Worm (Caenorhabditis elegans) whole organism, L2 larva: ENCODE data around the gene col-123.
A peak's percentile ranks its signal among the peaks of the same experiment; 100 is the strongest.
"Not testable (repeated sequence)": the region's sequence is repeated elsewhere in the genome, so short reads cannot be mapped to it uniquely, and the experiment has no call there.

ENCODE experiments used
- C34F6.9 ChIP-seq: fragments of 150-350 bp; optimal IDR thresholded peaks from 2 replicates; lab custom pipeline; 2014; ENCODE audit warnings: missing biosample characterization, missing genetic modification characterization
- F13H6.1 ChIP-seq: sonication (generic microtip); optimal IDR thresholded peaks from 2 replicates; lab custom pipeline; 2016; ENCODE audit warnings: missing genetic modification characterization, missing compliant biosample characterization
- R02D3.7 ChIP-seq: fragments of 150-350 bp; optimal IDR thresholded peaks from 2 replicates; lab custom pipeline; 2014; ENCODE audit warnings: missing biosample characterization, missing genetic modification characterization
- Y55F3AM.14 ChIP-seq: fragments of 200-800 bp; sonication (Bioruptor generic); optimal IDR thresholded peaks from 2 replicates; lab custom pipeline; 2018; ENCODE audit warnings: mild to moderate bottlenecking, missing genetic modification characterization, missing compliant biosample characterization
- aly-2 ChIP-seq: fragments of 150-350 bp; optimal IDR thresholded peaks from 2 replicates; lab custom pipeline; 2014; ENCODE audit warnings: missing biosample characterization, missing genetic modification characterization
- ama-1 ChIP-seq: fragments of 150-350 bp; optimal IDR thresholded peaks from 2 replicates; lab custom pipeline; 2018; ENCODE audit warnings: inconsistent platforms
- blmp-1 ChIP-seq: sonication (generic microtip); optimal IDR thresholded peaks from 2 replicates; lab custom pipeline; 2017; ENCODE audit warnings: missing genetic modification characterization, mild to moderate bottlenecking, missing compliant biosample characterization, antibody characterized with exemption, moderate library complexity; ENCODE audit not compliant: insufficient read depth
- ceh-82 ChIP-seq: fragments of 150-350 bp; optimal IDR thresholded peaks from 2 replicates; lab custom pipeline; 2014; ENCODE audit warnings: missing biosample characterization, missing genetic modification characterization
- crh-2 ChIP-seq: sonication (generic microtip); optimal IDR thresholded peaks from 2 replicates; lab custom pipeline; 2017; ENCODE audit warnings: missing biosample characterization, missing genetic modification characterization
- dmd-4 ChIP-seq: sonication (generic microtip); optimal IDR thresholded peaks from 2 replicates; lab custom pipeline; 2017; ENCODE audit warnings: missing biosample characterization, missing genetic modification characterization
- egl-27 ChIP-seq: sonication (generic microtip); optimal IDR thresholded peaks from 3 replicates; lab custom pipeline; 2017; ENCODE audit warnings: missing biosample characterization, missing genetic modification reagents, missing genetic modification characterization
- elt-1 ChIP-seq: fragments of 150-350 bp; optimal IDR thresholded peaks from 2 replicates; lab custom pipeline; 2014; ENCODE audit warnings: missing biosample characterization, missing genetic modification characterization
- elt-3 ChIP-seq: sonication (generic microtip); optimal IDR thresholded peaks from 2 replicates; lab custom pipeline; 2017; ENCODE audit warnings: missing biosample characterization, missing genetic modification characterization
- fos-1 ChIP-seq: fragments of 150-350 bp; optimal IDR thresholded peaks from 2 replicates; lab custom pipeline; 2014; ENCODE audit warnings: missing biosample characterization, missing genetic modification characterization
- lin-11 ChIP-seq: fragments of 150-350 bp; sonication (generic microtip); optimal IDR thresholded peaks from 2 replicates; lab custom pipeline; 2014; ENCODE audit warnings: missing biosample characterization, missing genetic modification characterization, inconsistent platforms, mixed read lengths
- lin-13 ChIP-seq: fragments of 150-350 bp; optimal IDR thresholded peaks from 2 replicates; lab custom pipeline; 2014; ENCODE audit warnings: missing biosample characterization, missing genetic modification reagents, missing genetic modification characterization
- lin-39 ChIP-seq: fragments of 150-350 bp; optimal IDR thresholded peaks from 2 replicates; lab custom pipeline; 2014; ENCODE audit warnings: missing biosample characterization, missing genetic modification reagents, missing genetic modification characterization
- lsy-2 ChIP-seq, 2 experiments: fragments of 150-350 bp in 1 of 2; sonication (generic microtip) in 1 of 2; optimal IDR thresholded peaks; 2 replicates each; lab custom pipeline; 2014 to 2017; ENCODE audit warnings: missing biosample characterization in 2 of 2, missing genetic modification characterization in 2 of 2
- mab-5 ChIP-seq: fragments of 150-350 bp; optimal IDR thresholded peaks from 2 replicates; lab custom pipeline; 2014; ENCODE audit warnings: missing biosample characterization, missing genetic modification characterization
- mbf-1 ChIP-seq: sonication (generic microtip); optimal IDR thresholded peaks from 2 replicates; lab custom pipeline; 2017; ENCODE audit warnings: missing biosample characterization, missing genetic modification characterization
- mdl-1 ChIP-seq, 2 experiments: fragments of 150-350 bp in 1 of 2; sonication (generic microtip) in 1 of 2; optimal IDR thresholded peaks; 2 replicates each; lab custom pipeline; 2017; ENCODE audit warnings: missing biosample characterization in 2 of 2, missing genetic modification characterization in 2 of 2
- nhr-10 ChIP-seq: sonication (generic microtip); optimal IDR thresholded peaks from 2 replicates; lab custom pipeline; 2017; ENCODE audit warnings: missing biosample characterization, missing genetic modification characterization
- nhr-12 ChIP-seq: fragments of 150-350 bp; optimal IDR thresholded peaks from 2 replicates; lab custom pipeline; 2014; ENCODE audit warnings: missing biosample characterization, missing genetic modification characterization
- nhr-129 ChIP-seq: fragments of 150-350 bp; optimal IDR thresholded peaks from 2 replicates; lab custom pipeline; 2014; ENCODE audit warnings: missing biosample characterization, missing genetic modification characterization
- nhr-23 ChIP-seq: fragments of 150-350 bp; optimal IDR thresholded peaks from 2 replicates; lab custom pipeline; 2014; ENCODE audit warnings: missing biosample characterization, missing genetic modification reagents, missing genetic modification characterization
- sem-4 ChIP-seq: fragments of 150-350 bp; optimal IDR thresholded peaks from 2 replicates; lab custom pipeline; 2014; ENCODE audit warnings: missing biosample characterization, missing genetic modification reagents, missing genetic modification characterization
- skn-1 ChIP-seq: sonication (generic microtip); optimal IDR thresholded peaks from 2 replicates; lab custom pipeline; 2017; ENCODE audit warnings: missing biosample characterization, missing genetic modification characterization
- snpc-4 ChIP-seq: fragments of 150-350 bp; optimal IDR thresholded peaks from 2 replicates; lab custom pipeline; 2014; ENCODE audit warnings: missing biosample characterization, missing genetic modification characterization
- unc-39 ChIP-seq: fragments of 150-350 bp; optimal IDR thresholded peaks from 2 replicates; lab custom pipeline; 2014; ENCODE audit warnings: missing biosample characterization, missing genetic modification characterization
- unc-62 ChIP-seq: fragments of 150-350 bp; optimal IDR thresholded peaks from 2 replicates; lab custom pipeline; 2014; ENCODE audit warnings: missing biosample characterization, missing genetic modification reagents, missing genetic modification characterization
- zag-1 ChIP-seq: fragments of 150-350 bp; optimal IDR thresholded peaks from 2 replicates; lab custom pipeline; 2014; ENCODE audit warnings: missing biosample characterization, missing genetic modification characterization
- ztf-1 ChIP-seq: fragments of 200-800 bp; sonication (Bioruptor generic); conservative IDR thresholded peaks from 2 replicates; pipeline ENCODE4 v1.3.6; 2022; ENCODE audit warnings: missing genetic modification characterization, missing compliant biosample characterization
- ztf-11 ChIP-seq: sonication (generic microtip); optimal IDR thresholded peaks from 2 replicates; lab custom pipeline; 2017; ENCODE audit warnings: missing biosample characterization, missing genetic modification characterization
- ztf-4 ChIP-seq: fragments of 150-350 bp; optimal IDR thresholded peaks from 2 replicates; lab custom pipeline; 2014; ENCODE audit warnings: missing biosample characterization, missing genetic modification characterization

Gene col-123

DNA sequence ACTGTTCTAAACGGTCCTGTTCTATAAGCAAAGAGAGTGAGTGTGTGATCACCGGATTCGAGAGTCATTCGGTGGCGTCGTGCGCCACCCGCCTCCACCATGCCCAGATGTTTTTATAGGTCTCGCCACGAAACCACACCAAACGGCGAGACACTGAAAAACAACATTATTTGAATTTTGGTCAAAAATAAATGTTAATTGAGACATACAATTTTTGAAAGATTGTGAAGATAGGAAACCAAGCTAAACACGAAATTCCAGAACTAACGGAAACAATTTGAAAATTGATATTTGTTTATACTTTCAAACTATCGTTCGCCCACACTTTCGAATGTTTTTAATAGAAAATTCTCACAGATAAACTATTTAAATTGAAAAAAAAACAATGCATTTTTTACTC, 2.8 kb downstream of the col-123 start, which contains the start of gene catp-6:
TSS of gene catp-6 (minus strand) at position 101 of the 400 bp plus-strand sequence.
- TF ChIP-seq ztf-1 (GFP tag; lab: Robert Waterston, UW) (no peak), lin-39 (tag; lab: Kevin White, UChicago) (no peak), elt-3 (no peak), skn-1 (tag; lab: Kevin White, UChicago) (no peak), lin-11 (no peak), dmd-4 (tag; lab: Kevin White, UChicago) (no peak), ama-1 (lab: Kevin White, UChicago) (no peak), sem-4 (no peak), R02D3.7 (no peak), nhr-10 (no peak)
- TF ChIP-seq, all 48 proteins: peak for 0

DNA sequence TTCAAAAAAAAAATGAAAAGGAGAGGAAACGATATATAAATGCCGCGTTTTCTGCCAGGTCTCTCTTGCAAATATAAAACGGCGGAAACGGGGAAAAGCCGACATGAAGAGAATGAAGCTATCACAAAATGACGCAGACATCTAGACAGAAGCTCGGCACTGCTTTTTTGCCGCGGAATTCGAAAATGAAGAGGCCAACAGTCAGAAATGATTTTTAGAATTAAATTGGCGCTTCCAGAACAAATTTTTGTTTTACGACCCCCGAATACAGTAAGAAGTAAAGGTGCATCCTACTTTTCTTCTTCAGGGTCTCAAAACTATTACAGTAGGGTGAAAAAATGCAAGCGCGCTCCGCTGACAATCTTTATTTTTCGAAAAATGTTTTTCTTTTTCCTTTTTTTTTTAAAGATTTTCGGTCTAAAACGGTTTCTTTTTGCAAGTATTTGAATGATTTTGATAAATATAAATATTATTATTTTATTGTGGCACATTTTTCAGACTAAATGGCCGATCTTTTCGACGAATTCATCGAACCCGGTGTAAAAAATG, 3.5 kb downstream of the col-123 start, which contains the start of gene mtr-4:
TSS of gene mtr-4 (plus strand) at position 499 of the 549 bp plus-strand sequence.
- TF ChIP-seq elt-3 (no peak), fos-1 (tag; lab: Kevin White, UChicago) (peak; percentile 44), mab-5 (tag; lab: Kevin White, UChicago) (no peak), elt-1 (no peak), C34F6.9 (tag; lab: Kevin White, UChicago) (peak; percentile 50), nhr-129 (tag; lab: Kevin White, UChicago) (peak; percentile 30)

DNA sequence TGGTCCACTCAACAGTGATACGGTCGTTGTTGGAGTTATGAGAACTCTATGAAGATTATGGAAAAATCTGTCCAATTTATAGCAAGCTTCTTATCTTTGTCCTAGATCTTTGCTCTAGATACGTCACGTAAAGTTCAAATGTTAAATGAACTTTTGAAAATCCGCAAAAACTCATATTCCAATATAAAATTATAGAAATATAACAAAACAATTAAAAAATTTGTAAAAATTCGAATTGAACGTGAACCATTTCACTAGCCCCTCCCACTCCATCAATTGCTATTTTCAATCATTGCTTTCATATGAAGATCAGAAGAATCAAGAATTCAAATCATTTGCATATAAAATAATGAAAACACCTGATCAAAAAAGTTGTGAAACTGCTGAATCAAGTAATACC, 10.9 kb downstream of the col-123 start, which contains the start of gene kin-21:
TSS of gene kin-21 (plus strand) at position 301 of the 400 bp plus-strand sequence.
- TF ChIP-seq lsy-2 (tag; optimal IDR thresholded peaks at IDR 0.05; lab: Kevin White, UChicago): no peak
- TF ChIP-seq C34F6.9 (tag; lab: Kevin White, UChicago): no peak
- TF ChIP-seq lin-13 (GFP tag; lab: Kevin White, UChicago): no peak
- TF ChIP-seq, all 48 proteins: peak for 0

DNA sequence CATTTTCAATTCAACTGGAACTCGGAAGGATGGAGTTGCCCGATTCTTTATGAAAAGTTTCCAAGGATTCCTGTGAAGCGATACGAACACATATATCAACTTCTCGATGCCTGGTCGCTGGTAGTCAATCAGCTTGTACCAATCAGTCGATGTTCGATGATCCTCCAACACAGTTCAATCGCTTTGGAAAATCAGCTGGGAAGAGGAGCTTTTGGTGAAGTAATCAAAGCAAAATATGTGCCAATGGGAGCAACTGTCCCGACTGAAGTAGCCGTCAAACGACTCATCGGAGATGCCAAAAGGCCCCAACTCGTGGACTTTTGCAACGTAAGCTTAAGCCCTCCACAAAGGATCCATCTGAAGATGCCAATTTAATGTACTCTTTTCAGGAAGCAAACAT, 11.6 kb downstream of the col-123 start:
- no peak for TF ChIP-seq R02D3.7
- no peak for TF ChIP-seq F13H6.1 (tag; lab: Kevin White, UChicago)
- TF ChIP-seq egl-27 (tag; lab: Kevin White, UChicago): no peak
- TF ChIP-seq skn-1 (tag; lab: Kevin White, UChicago): no peak
- no peak for TF ChIP-seq unc-62 (GFP tag; lab: Kevin White, UChicago)
- TF ChIP-seq nhr-23 (tag; lab: Kevin White, UChicago): no peak
- TF ChIP-seq snpc-4 (tag; lab: Kevin White, UChicago): no peak
- TF ChIP-seq nhr-10: no peak
- TF ChIP-seq aly-2 (tag; lab: Kevin White, UChicago): no peak
- TF ChIP-seq lin-11: no peak
- TF ChIP-seq nhr-12 (tag; lab: Kevin White, UChicago): no peak
- TF ChIP-seq mdl-1 (tag; optimal IDR thresholded peaks at IDR 0.05; lab: Kevin White, UChicago): no peak
- TF ChIP-seq lsy-2 (tag; optimal IDR thresholded peaks at IDR 0.05; lab: Kevin White, UChicago): no peak
- no peak for TF ChIP-seq ama-1 (lab: Kevin White, UChicago)
- no peak for TF ChIP-seq fos-1 (tag; lab: Kevin White, UChicago)
- TF ChIP-seq ztf-4: no peak
- TF ChIP-seq, all 48 proteins: peak for 0

DNA sequence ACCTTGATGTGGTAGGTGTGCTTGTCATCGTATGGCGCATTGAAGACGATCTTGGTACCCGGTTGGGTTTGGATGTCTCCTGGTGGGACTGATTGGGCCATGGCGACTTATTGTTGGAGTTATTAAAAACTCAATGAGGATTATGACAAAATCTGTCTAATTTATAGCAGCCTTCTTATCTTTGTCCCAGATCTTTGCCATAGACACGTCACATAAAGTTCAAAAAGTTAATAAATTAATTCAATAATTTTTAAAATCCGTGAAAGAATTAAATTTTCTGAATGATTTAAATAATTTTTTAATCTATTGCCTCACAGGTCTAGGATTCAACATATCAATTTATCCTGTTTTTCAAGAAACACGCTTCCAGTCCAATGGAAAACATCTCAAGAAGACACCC, 14.6 kb downstream of the col-123 start, which contains the start of gene msp-81:
TSS of gene msp-81 (minus strand) at position 101 of the 400 bp plus-strand sequence.
- no peak for TF ChIP-seq mdl-1 (tag; optimal IDR thresholded peaks at IDR 0.05; lab: Kevin White, UChicago)

DNA sequence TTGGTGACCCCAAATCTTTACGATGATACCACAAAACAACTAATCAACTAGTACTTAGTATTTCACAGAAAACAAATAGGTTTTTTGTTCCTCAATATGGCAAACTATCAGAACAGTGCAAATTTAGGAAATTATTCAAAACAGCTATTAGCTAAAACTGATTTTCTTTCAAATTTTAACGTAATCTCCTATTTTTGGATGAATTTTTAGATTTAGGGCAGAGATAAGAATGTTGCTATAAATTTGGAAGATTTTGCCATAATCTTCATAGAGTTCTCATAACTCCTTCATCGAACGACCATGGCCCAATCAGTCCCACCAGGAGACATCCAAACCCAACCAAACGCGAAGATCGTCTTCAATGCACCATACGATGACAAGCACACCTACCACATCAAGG, 15.6 kb downstream of the col-123 start, which contains the start of gene msp-10:
TSS of gene msp-10 (plus strand) at position 301 of the 400 bp plus-strand sequence.
- not testable (repeated sequence) for TF ChIP-seq blmp-1 (tag; lab: Kevin White, UChicago); ama-1 (lab: Kevin White, UChicago); dmd-4 (tag; lab: Kevin White, UChicago)
- TF ChIP-seq, all 48 proteins: peak for 0; not testable (repeated sequence) for 48

DNA sequence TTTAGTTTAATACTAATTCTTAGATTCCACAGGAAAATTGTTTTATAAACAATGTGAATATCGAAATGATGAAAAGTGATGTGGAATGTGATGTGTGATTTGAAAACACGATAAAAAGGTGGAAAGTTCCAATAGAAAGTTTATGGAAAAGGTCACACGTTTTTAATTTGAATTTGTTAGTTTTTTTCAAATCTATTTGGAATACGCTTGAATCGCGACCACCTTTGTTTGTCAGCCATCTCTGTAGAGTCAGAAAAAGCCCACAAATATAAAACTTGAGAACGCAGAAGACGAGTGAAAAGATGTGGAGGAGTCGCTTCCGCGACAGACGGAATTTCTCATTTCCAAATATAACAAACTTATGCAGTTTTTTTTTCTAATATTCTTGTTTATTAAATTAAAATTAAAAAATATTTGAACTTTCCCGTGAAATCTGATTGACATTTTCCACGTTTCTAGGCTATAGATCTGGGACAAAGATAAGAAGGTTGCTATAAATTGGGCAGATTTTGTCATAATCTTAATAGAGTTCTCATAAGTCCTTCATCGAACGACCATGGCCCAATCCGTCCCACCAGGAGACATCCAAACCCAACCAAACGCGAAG, 19.4 kb downstream of the col-123 start, which contains the start of the genes kin-24 and msp-56:
TSS of gene kin-24 (minus strand) at position 101 of the 607 bp plus-strand sequence.
TSS of gene msp-56 (plus strand) at position 557 of the 607 bp plus-strand sequence.
- TF ChIP-seq zag-1 (no peak), ceh-82 (tag; lab: Kevin White, UChicago) (no peak), aly-2 (tag; lab: Kevin White, UChicago) (no peak), unc-39 (tag; lab: Kevin White, UChicago) (no peak), lin-13 (GFP tag; lab: Kevin White, UChicago) (no peak), lin-39 (tag; lab: Kevin White, UChicago) (no peak), elt-3 (no peak), crh-2 (no peak), ztf-11 (tag; lab: Kevin White, UChicago) (no peak), ama-1 (lab: Kevin White, UChicago) (no peak), Y55F3AM.14 (GFP tag; lab: Kevin White, UChicago) (no peak), mbf-1 (no peak), snpc-4 (tag; lab: Kevin White, UChicago) (no peak), skn-1 (tag; lab: Kevin White, UChicago) (no peak)
